Fruit fly (Drosophila melanogaster): ENCODE results near the gene Clp.
A peak's percentile ranks its signal among the peaks of the same experiment; 100 is the strongest.

Clp gene

dm6 chr2L:837989-838388 lies 18.2 kb downstream of the Clp start (continued):
- peak; percentile 40 for TF ChIP-seq CG9817 (tag; optimal IDR thresholded peaks at IDR 0.05)
- no peak for TF ChIP-seq kni (GFP tag; optimal IDR thresholded peaks at IDR 0.05)
- peak; percentile 89 for TF ChIP-seq Drgx (GFP tag; IDR thresholded peaks at IDR 0.05)
- TF ChIP-seq CG2120 (GFP tag; optimal IDR thresholded peaks at IDR 0.05) = peak; percentile 59
- TF ChIP-seq CG17612 (GFP tag; IDR thresholded peaks at IDR 0.05) = no peak
- TF ChIP-seq CG2712 (tag; optimal IDR thresholded peaks at IDR 0.05) = no peak
- peak; percentile 39; the same call in 1 of the 2 replicates for TF ChIP-seq seq (GFP tag; IDR thresholded peaks at IDR 0.05)
- no peak for TF ChIP-seq dati (GFP tag; IDR thresholded peaks at IDR 0.05)
- TF ChIP-seq CG11695 (GFP tag; IDR thresholded peaks at IDR 0.05) = 0 out of 3 replicates have a peak, but pooled peaks have one; percentile 8
- TF ChIP-seq dysf (GFP tag; IDR thresholded peaks at IDR 0.05) = 0 out of 3 replicates have a peak, but pooled peaks have one; percentile 13
- peak; percentile 42 for TF ChIP-seq jumu (GFP tag; optimal IDR thresholded peaks at IDR 0.05)
- peak; percentile 27; the same call in 1 of the 2 replicates for TF ChIP-seq Atf6 (GFP tag; IDR thresholded peaks at IDR 0.05)
- TF ChIP-seq CG15011 (GFP tag; optimal IDR thresholded peaks at IDR 0.05) = no peak
- TF ChIP-seq TFAM (GFP tag; optimal IDR thresholded peaks at IDR 0.05) = no peak
- peak; percentile 47 for TF ChIP-seq NC2β (GFP tag; optimal IDR thresholded peaks at IDR 0.05)
- peak; percentile 39 for TF ChIP-seq CG16815 (GFP tag; optimal IDR thresholded peaks at IDR 0.05)

- TF ChIP-seq sug (tag; optimal IDR thresholded peaks at IDR 0.05) = peak; percentile 29
- no peak for TF ChIP-seq HLH54F (GFP tag; optimal IDR thresholded peaks at IDR 0.05)
- peak; percentile 3 for TF ChIP-seq Med (GFP tag)
- TF ChIP-seq NfI (GFP tag; optimal IDR thresholded peaks at IDR 0.05) = no peak
- no peak for TF ChIP-seq CTCF (GFP tag; optimal IDR thresholded peaks at IDR 0.05)
- TF ChIP-seq gem (tag; optimal IDR thresholded peaks at IDR 0.05) = no peak
- no peak for TF ChIP-seq HLH4C (GFP tag; IDR thresholded peaks at IDR 0.05; ENCODE audit: partially characterized antibody)
- TF ChIP-seq CHES-1-like (GFP tag; optimal IDR thresholded peaks at IDR 0.05) = no peak
- peak; percentile 3 for TF ChIP-seq CG18599 (GFP tag; optimal IDR thresholded peaks at IDR 0.05)
- TF ChIP-seq CG3847 (GFP tag; IDR thresholded peaks at IDR 0.05) = no peak
- TF ChIP-seq CG4282 (GFP tag; optimal IDR thresholded peaks at IDR 0.05) = no peak
- peak; percentile 22 for TF ChIP-seq grn (GFP tag; optimal IDR thresholded peaks at IDR 0.05)
- TF ChIP-seq exex (tag; optimal IDR thresholded peaks at IDR 0.05) = peak; percentile 97
- peak; percentile 62 for TF ChIP-seq mirr (GFP tag; optimal IDR thresholded peaks at IDR 0.05)
Observed at dm6 chr2L:838786-839185, 19.0 kb downstream of the Clp start.

DNA sequence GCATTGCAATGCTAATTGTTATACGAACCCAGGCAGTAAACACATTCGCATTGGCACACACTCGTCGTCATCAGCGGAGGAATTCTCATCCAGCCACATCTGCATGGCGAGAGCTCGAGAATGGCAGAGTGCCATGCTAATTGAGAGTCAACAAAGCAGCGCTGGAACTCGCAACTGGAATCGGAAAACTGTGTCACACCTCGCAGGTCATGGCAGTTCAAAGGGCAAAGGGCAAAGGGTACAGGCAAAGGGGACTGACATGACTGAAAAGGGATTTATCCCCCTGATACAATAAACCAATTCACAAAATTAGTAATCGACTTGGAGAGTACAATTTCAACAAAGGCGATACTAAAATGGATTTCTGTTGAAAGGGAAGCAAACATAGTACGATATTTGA lies 20.3 kb downstream of the Clp start:
- TF ChIP-seq fd96Cb (tag; optimal IDR thresholded peaks at IDR 0.05) = no peak
- peak in 1 of 2 experiments; percentile 84 for TF ChIP-seq Hr78 (GFP tag; optimal IDR thresholded peaks at IDR 0.05)
- no peak for TF ChIP-seq grn (GFP tag; optimal IDR thresholded peaks at IDR 0.05)
- no peak for TF ChIP-seq CG4282 (GFP tag; optimal IDR thresholded peaks at IDR 0.05)
- TF ChIP-seq Adf1 (GFP tag; IDR thresholded peaks at IDR 0.05) = no peak
- no peak for TF ChIP-seq CG4820 (GFP tag; optimal IDR thresholded peaks at IDR 0.05)

DNA sequence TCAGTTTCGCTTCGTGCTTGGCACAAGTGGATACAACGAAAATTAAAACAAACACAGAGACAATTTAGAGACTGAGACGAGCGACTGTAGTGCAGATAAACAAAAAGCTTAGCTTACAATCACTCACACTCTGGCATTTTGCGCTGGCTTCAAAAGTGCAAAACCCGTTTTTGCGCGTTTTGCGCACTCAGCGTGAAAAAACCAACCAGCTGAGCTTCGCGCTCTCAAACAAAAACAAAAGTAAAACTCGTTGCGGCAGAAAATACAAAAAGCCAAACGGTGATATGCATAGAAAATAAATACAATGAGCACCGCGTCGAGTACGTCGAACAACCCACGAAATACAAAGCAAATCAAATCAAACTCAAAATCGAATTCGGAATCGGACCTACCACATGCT lies 21.0 kb downstream of the Clp start:
- TF ChIP-seq nom (GFP tag; optimal IDR thresholded peaks at IDR 0.05) = peak; percentile 38
- peak; percentile 3 for TF ChIP-seq cg (GFP tag; optimal IDR thresholded peaks at IDR 0.05)
- no peak for TF ChIP-seq da (GFP tag; optimal IDR thresholded peaks at IDR 0.05)
- no peak for TF ChIP-seq ind (GFP tag; optimal IDR thresholded peaks at IDR 0.05)
- TF ChIP-seq chinmo (GFP tag; IDR thresholded peaks at IDR 0.05; ENCODE audit: partially characterized antibody) = peak; percentile 90; the same call in 2 of the 4 replicates
- 0 out of 2 replicates have a peak, but pooled peaks have one; percentile 33 for TF ChIP-seq Drgx (GFP tag; IDR thresholded peaks at IDR 0.05)
- TF ChIP-seq CG13894 (tag; optimal IDR thresholded peaks at IDR 0.05) = no peak
- no peak for TF ChIP-seq CG10462 (GFP tag; optimal IDR thresholded peaks at IDR 0.05)
- no peak for TF ChIP-seq nerfin-1 (tag; optimal IDR thresholded peaks at IDR 0.05)
- TF ChIP-seq CG34224 (GFP tag; IDR thresholded peaks at IDR 0.05; ENCODE audit: partially characterized antibody) = 0 out of 3 replicates have a peak, but pooled peaks have one; percentile 19
- no peak for TF ChIP-seq CG5180 (GFP tag; optimal IDR thresholded peaks at IDR 0.05)
- no peak for TF ChIP-seq pan (optimal IDR thresholded peaks at IDR 0.05)
- peak in 1 of 2 experiments; percentile 27 for TF ChIP-seq pan (GFP tag; optimal IDR thresholded peaks at IDR 0.05 in 1 of 2, IDR thresholded peaks at IDR 0.05 in 1 of 2)
- peak; percentile 2 for TF ChIP-seq CG6765 (GFP tag; optimal IDR thresholded peaks at IDR 0.05)
